Fruit fly (Drosophila melanogaster) whole organism, pupa: ENCODE measurements around the gene Fpgs1.
A peak's percentile ranks its signal among the peaks of the same experiment; 100 is the strongest.

ENCODE experiments used
- CG13204 ChIP-seq: fragments of 200-800 bp; sonication (Bioruptor generic); optimal IDR thresholded peaks from 2 replicates; lab custom pipeline; 2018; ENCODE audit warnings: missing biosample characterization, mild to moderate bottlenecking, missing genetic modification characterization, moderate library complexity
- CG14655 ChIP-seq: fragments of 200-800 bp; sonication (Bioruptor generic); optimal IDR thresholded peaks from 3 replicates; lab custom pipeline; 2017; ENCODE audit warnings: mild to moderate bottlenecking, missing biosample characterization, missing genetic modification reagents, missing genetic modification characterization
- CG15710 ChIP-seq: fragments of 200-800 bp; sonication (Bioruptor generic); optimal IDR thresholded peaks from 2 replicates; lab custom pipeline; 2018; ENCODE audit warnings: missing biosample characterization, mild to moderate bottlenecking, missing genetic modification characterization, moderate library complexity
- CG4496 ChIP-seq: fragments of 200-800 bp; sonication (Bioruptor generic); IDR thresholded peaks from 3 replicates; pipeline ENCODE4 v1.3.6; 2022; ENCODE audit warnings: missing biosample characterization, missing genetic modification characterization
- CG8159 ChIP-seq: fragments of 200-800 bp; sonication (Bioruptor generic); optimal IDR thresholded peaks from 3 replicates; lab custom pipeline; 2018; ENCODE audit warnings: missing biosample characterization, mild to moderate bottlenecking, missing genetic modification characterization, moderate library complexity
- D1 ChIP-seq: fragments of 200-800 bp; sonication (Bioruptor generic); optimal IDR thresholded peaks from 2 replicates; lab custom pipeline; 2018; ENCODE audit warnings: missing biosample characterization, mild to moderate bottlenecking, missing genetic modification characterization, moderate library complexity
- EcR ChIP-seq: fragments of 200-800 bp; sonication (Bioruptor generic); optimal IDR thresholded peaks from 3 replicates; lab custom pipeline; 2019; ENCODE audit warnings: missing biosample characterization, missing genetic modification characterization, mild to moderate bottlenecking, moderate library complexity, missing genetic modification reagents
- Pif1A ChIP-seq: fragments of 200-800 bp; sonication (Bioruptor generic); optimal IDR thresholded peaks from 3 replicates; lab custom pipeline; 2016; ENCODE audit warnings: missing biosample characterization, missing genetic modification characterization
- rn ChIP-seq: fragments of 200-800 bp; sonication (Bioruptor generic); IDR thresholded peaks from 2 replicates; pipeline ENCODE4 v1.3.6; 2022; ENCODE audit warnings: missing biosample characterization, missing genetic modification characterization

DNA sequence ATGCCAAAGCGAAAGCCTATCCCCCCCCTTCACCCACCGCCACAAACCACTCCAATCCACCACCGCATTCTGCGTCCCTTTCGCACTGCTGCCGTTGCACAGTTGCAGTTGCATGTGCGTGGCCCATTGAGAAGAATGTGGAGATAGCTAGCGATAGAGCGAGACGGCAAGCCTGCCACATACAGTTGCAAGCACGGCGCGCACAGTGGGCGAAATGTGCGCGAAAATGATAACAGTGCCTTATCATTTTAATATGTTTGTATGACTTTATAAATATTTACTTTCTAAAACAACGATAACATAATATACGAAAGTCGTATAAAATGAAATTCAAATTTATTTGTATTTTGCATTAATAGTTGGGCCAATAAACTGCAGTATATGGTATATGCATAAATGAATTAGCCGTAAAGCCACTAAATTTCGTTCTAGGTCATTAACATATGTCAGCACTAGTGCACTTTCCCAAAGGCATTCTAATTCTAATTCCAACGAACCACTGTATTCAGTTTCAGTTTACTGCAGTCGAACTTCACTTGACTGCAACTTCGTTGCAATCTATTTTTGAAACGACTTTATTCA lies 35.7 kb upstream of the Fpgs1 start:
- TF ChIP-seq rn (peak; percentile 72; the same call in 1 of the 2 replicates), Pif1A (peak; percentile 92), CG13204 (GFP tag; lab: Kevin White, UChicago) (peak; percentile 62), CG4496 (GFP tag; lab: Robert Waterston, UW) (peak; percentile 91), EcR (GFP tag; lab: Kevin White, UChicago) (peak; percentile 12), CG14655 (GFP tag; lab: Kevin White, UChicago) (peak; percentile 96), CG8159 (tag; lab: Kevin White, UChicago) (peak; percentile 88), CG15710 (tag; lab: Kevin White, UChicago) (peak; percentile 82), D1 (tag; lab: Kevin White, UChicago) (peak; percentile 79)
